Fruit fly (Drosophila melanogaster) Kc167 (cell line): ENCODE results near the gene Rpn7.

Source experiments
- Myc ChIP-seq: fragments of >200 bp; optimal IDR thresholded peaks from 2 replicates; lab custom pipeline; 2017; ENCODE audit warnings: missing external identifiers
- Sin3A ChIP-seq: fragments of >200 bp; optimal IDR thresholded peaks from 2 replicates; lab custom pipeline; 2018; ENCODE audit warnings: missing external identifiers
- h ChIP-seq: fragments of >200 bp; optimal IDR thresholded peaks from 3 replicates; lab custom pipeline; 2018; ENCODE audit warnings: missing external identifiers
- insv ChIP-seq: fragments of >200 bp; optimal IDR thresholded peaks from 3 replicates; lab custom pipeline; 2018; ENCODE audit warnings: missing external identifiers
- psq ChIP-seq: fragments of >200 bp; optimal IDR thresholded peaks from 2 replicates; lab custom pipeline; 2017; ENCODE audit warnings: missing external identifiers
- ttk ChIP-seq: sonication (Bioruptor generic); optimal IDR thresholded peaks from 2 replicates; lab custom pipeline; 2017; ENCODE audit warnings: missing external identifiers

Rpn7 gene

dm6 chr3R:22461673-22462585, at the start of gene Rpn7, which contains the start of gene AP-2mu:
Rpn7 (minus strand) TSS chr3R:22462054.
AP-2mu (plus strand) TSS chr3R:22462455.
- TF ChIP-seq h (no peak), psq (lab: Kevin White, UChicago) (no peak), insv (lab: Kevin White, UChicago) (no peak), Myc (lab: Kevin White, UChicago) (no peak), ttk (no peak), Sin3A (no peak)

DNA sequence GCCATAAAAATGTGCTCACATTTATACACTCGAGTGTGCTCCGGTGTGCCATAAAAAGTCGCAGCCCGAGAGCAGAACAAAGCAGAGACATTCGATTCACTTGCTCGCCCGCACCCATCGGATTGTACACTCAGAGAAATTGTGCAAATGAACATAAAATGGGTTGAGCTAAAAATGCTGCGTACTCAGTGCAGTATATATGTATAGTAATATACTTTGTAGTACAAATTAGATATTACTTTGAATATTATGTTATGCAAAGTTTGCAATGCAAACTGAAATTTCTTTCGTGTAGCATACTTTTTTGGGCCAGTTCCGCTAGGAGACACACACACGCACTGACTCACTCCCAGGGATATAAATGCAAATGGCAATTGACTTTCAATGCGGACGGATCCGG, 41.8 kb upstream of the Rpn7 start:
- TF ChIP-seq h (no peak), ttk (no peak), insv (lab: Kevin White, UChicago) (no peak), psq (lab: Kevin White, UChicago) (no peak), Sin3A (no peak), Myc (lab: Kevin White, UChicago) (no peak)

DNA sequence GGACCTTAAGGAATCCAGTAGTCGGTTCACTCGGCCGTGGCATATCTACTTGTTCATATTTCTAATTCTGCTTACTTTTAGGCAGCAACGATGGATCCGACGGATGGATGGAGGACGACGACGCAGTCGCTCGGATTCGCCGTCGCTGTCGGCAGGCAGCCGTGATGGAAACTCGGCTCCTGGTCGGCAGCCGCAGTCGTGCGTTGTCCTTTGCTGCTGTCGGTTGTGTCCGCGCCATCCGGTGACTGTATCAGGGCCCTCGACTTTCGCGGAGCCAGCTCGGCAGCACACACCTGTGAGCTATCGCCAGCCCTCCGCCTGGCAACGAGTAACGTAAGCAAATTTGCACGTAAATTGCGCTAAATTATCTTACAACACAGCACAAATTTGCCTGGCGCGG, 35.2 kb upstream of the Rpn7 start, which contains the start of gene Octbeta1R:
Gene Octbeta1R (plus strand): TSS at position 191 of the 400 bp plus-strand sequence.
- TF ChIP-seq insv (lab: Kevin White, UChicago) (no peak), h (no peak), Sin3A (no peak), Myc (lab: Kevin White, UChicago) (no peak), psq (lab: Kevin White, UChicago) (no peak), ttk (no peak)

- no peak for TF ChIP-seq Myc (lab: Kevin White, UChicago)
- no peak for TF ChIP-seq ttk
- no peak for TF ChIP-seq Sin3A
- TF ChIP-seq h: no peak
- no peak for TF ChIP-seq psq (lab: Kevin White, UChicago)
- TF ChIP-seq insv (lab: Kevin White, UChicago): no peak
Observed at dm6 chr3R:22494523-22495309, 32.9 kb upstream of the Rpn7 start.

dm6 chr3R:22492767-22493166, 30.9 kb upstream of the Rpn7 start, which contains the start of gene tHMG2:
tHMG2 (plus strand) TSS chr3R:22492953.
- TF ChIP-seq psq (lab: Kevin White, UChicago): no peak
- no peak for TF ChIP-seq insv (lab: Kevin White, UChicago)
- no peak for TF ChIP-seq ttk
- TF ChIP-seq Sin3A: no peak
- no peak for TF ChIP-seq Myc (lab: Kevin White, UChicago)
- no peak for TF ChIP-seq h

DNA sequence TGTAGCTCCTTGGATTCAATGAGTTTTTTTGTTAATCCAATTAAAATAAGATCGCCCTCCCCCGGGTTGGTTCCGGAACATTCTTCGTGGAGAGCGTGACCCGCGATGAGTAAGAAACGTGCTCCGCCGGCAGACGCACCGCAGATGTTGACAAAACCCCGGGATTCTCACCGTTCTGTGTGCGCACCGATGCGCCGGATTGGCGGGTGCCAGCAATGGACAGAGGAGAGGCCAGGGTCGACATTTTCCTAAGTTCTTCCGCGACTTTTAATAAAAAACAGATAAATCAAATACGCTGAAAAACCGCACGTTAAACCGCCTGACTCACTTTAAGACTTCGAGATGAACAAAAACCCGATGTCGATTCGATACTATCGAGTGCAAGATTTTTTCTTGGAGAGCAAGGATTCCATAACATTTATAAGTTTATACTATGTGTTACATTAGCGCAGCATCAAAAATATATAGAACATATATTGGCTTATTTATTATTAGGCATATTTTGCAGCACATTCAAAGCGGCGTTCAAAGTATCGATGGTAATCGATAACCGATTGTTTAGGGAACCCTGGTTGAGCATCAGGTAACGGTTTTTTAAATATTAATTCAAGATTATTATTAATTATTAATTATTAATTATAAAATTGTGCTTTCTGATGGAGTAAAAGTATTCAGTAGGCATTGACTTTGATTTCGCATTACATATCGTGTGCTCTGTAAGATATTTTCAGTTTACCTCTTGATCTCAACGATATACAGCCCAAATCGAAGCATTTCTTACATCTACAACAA, 29.4 kb upstream of the Rpn7 start, which contains the start of the genes CCT1 and tHMG1:
Gene CCT1 (minus strand): TSS at position 352 of the 792 bp plus-strand sequence.
Gene tHMG1 (plus strand): TSS at position 742 of the 792 bp plus-strand sequence.
- TF ChIP-seq ttk (no peak), Myc (lab: Kevin White, UChicago) (no peak), Sin3A (no peak), insv (lab: Kevin White, UChicago) (no peak), psq (lab: Kevin White, UChicago) (no peak), h (no peak)

DNA sequence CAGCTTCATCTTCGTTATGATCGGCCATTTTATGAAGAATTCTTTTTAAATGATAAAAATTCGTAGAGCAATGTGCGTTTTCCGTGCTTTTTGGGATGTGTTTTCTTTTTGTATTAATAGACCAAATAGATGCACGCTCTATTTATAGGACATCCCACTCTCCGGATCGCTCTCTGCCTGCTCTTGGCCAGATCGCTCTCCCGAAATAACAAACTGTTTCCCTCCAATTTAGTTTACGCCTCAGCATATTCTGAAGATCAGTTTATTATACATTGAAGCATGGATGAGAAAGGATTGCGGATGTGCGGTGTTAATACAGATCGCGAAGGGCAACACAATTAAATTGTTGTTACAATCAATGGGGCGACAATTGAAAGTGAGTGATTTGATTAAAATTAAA, 27.0 kb upstream of the Rpn7 start, which contains the start of gene CG5376:
Gene CG5376 (minus strand): TSS at position 101 of the 400 bp plus-strand sequence.
- TF ChIP-seq Myc (lab: Kevin White, UChicago): no peak
- TF ChIP-seq ttk: no peak
- TF ChIP-seq insv (lab: Kevin White, UChicago): no peak
- TF ChIP-seq h: no peak
- TF ChIP-seq psq (lab: Kevin White, UChicago): no peak
- TF ChIP-seq Sin3A: no peak

- TF ChIP-seq psq (lab: Kevin White, UChicago) (no peak), ttk (no peak), insv (lab: Kevin White, UChicago) (no peak), h (no peak), Myc (lab: Kevin White, UChicago) (no peak), Sin3A (no peak)
Observed at dm6 chr3R:22487037-22487492, 25.2 kb upstream of the Rpn7 start, which contains the start of gene Pfdn5. Pfdn5 (plus strand) TSS chr3R:22487039.

DNA sequence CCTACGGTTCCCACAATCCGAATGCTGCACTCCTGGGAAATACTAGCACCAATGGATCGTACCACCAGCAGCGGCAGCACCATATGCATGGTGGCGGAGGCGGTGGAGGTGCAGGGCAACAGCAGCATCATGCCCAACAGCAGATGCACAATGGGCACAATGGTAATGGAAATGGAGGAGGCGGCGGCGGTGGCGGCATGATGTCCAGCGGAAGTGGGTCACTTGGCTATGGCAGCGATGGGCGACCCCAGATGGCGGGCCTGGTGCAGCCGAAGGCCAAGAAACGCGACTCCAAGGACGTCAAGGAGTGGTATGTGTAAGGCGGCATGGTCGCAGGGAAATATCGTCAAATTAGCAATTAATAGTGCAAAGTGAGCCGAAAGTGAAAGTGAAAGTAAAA, 21.7 kb upstream of the Rpn7 start:
- no peak for TF ChIP-seq psq (lab: Kevin White, UChicago)
- no peak for TF ChIP-seq h
- TF ChIP-seq insv (lab: Kevin White, UChicago): no peak
- no peak for TF ChIP-seq Myc (lab: Kevin White, UChicago)
- TF ChIP-seq ttk: no peak
- TF ChIP-seq Sin3A: no peak

DNA sequence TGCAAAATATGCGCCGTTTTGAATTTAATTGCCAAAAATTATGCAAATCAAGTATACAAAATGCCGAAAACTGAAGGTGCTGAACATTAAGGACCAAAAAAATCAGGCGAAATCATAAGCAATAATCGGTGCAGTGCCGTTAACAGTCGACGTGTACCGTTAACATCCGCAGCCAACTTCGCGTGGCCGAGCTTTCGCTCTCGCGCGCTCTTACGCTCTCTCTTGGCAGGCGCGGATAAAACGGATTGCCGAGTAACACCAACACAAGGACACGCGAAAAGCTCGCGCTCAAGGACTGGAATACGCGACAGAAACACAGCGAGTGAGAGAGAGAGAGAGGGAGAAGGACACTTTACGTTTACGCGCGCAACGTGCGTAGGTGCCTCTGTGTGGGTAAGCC, 8.2 kb upstream of the Rpn7 start:
- TF ChIP-seq h (no peak), ttk (no peak), Sin3A (no peak), Myc (lab: Kevin White, UChicago) (no peak), insv (lab: Kevin White, UChicago) (no peak), psq (lab: Kevin White, UChicago) (no peak)

dm6 chr3R:22468829-22469487, 7.1 kb upstream of the Rpn7 start:
- TF ChIP-seq h (no peak), Myc (lab: Kevin White, UChicago) (no peak), Sin3A (no peak), psq (lab: Kevin White, UChicago) (no peak), ttk (no peak), insv (lab: Kevin White, UChicago) (no peak)
